Fruit fly (Drosophila melanogaster) whole organism: ENCODE data around the gene Alp4.

Experiments
- CG8478 ChIP-seq: fragments of >200 bp; optimal IDR thresholded peaks from 2 replicates; lab custom pipeline; 2018; ENCODE audit warnings: inconsistent platforms
- Dll ChIP-seq: fragments of >200 bp; optimal IDR thresholded peaks from 2 replicates; lab custom pipeline; 2017
- EcR ChIP-seq, 2 experiments: fragments of >200 bp; optimal IDR thresholded peaks; 2 replicates each; lab custom pipeline; 2017; ENCODE audit warnings: missing biosample characterization in 2 of 2, missing genetic modification characterization in 2 of 2, missing genetic modification reagents in 2 of 2
- usp ChIP-seq: fragments of >200 bp; optimal IDR thresholded peaks from 2 replicates; lab custom pipeline; 2017; ENCODE audit warnings: missing biosample characterization, missing genetic modification characterization, mixed read lengths

DNA sequence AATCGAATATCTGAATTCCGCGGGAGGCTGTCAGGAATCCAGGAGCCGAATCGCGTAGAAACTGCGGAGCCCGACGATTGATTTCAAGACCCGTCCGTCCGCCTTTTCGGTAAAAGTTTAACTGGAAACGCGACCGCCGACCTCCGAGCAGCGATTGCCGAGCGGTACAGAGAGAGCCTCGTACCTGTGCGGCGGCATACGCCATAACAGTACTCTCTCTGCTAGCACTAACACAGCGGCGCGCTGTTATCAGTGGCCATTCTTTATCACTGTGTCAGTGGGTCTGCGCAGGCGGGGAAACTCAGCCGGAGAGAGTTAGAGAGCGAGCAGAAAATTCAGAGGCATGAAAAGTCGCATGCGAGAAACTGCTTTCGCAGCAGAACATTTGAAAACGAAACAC lies 32.0 kb upstream of the Alp4 start, which contains the start of gene 5-HT7:
- TF ChIP-seq usp (GFP tag; lab: Kevin White, UChicago) = no peak
- TF ChIP-seq EcR (GFP tag; optimal IDR thresholded peaks at IDR 0.05; lab: Kevin White, UChicago) = no peak
- no peak for TF ChIP-seq CG8478 (lab: Kevin White, UChicago)
- TF ChIP-seq Dll = no peak
